Fruit fly (Drosophila melanogaster): ENCODE measurements around the gene CG5854.

Gene CG5854

DNA sequence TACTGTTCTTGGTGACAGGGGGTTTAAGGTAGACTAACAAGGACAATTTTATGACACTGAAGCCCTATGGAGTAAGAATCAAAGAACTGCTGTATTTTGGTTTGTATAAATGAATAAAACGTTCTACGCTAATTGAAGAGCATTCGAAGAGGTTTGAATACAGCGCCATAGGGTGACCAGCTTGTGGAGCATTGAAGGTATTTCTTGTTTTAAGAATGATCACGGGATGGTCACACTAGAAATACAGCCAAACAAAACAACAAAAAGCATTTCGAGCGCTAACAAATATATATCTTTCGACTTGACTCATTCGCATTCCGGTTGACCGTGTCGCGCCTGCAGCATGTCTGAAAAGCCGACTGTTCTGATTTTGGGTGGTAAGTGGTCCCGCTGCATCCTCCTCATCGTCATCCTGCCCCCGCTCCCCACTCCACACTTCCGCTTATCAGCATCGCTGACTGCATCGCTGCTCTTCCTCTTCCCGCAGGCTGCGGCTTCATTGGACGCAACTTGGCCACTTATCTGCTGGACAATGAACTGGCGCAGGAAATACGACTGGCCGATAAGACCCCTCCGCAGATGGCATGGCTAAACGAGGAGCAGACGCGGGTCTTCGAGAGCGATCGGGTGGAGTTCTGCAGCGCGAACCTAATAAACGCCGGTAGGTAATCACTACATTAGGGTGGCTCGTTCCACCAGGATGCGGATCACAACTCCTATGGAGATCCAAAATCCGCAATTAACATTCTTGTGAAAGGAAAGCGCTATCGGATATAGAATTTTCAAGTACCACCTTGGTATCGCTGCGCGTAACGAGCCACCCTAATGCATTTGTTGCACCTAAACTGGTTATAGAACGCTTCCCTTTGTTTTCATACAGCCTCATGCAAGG, at the start of gene CG5854 (continued):
- TF ChIP-seq CG12071 (GFP tag; optimal IDR thresholded peaks at IDR 0.05) (peak; percentile 75), CG9876 (GFP tag; optimal IDR thresholded peaks at IDR 0.05) (peak; percentile 73), Hr78 (GFP tag; optimal IDR thresholded peaks at IDR 0.05) (peak in 1 of 2 experiments; percentile 18), btn (GFP tag; optimal IDR thresholded peaks at IDR 0.05) (peak; percentile 67), lab (GFP tag; optimal IDR thresholded peaks at IDR 0.05) (peak; percentile 89), dmrt99B (tag; optimal IDR thresholded peaks at IDR 0.05) (peak; percentile 73), Atf3 (GFP tag; optimal IDR thresholded peaks at IDR 0.05) (peak; percentile 56), CG32772 (GFP tag; IDR thresholded peaks at IDR 0.05) (peak; percentile 37; the same call in 1 of the 2 replicates), Doc2 (GFP tag; IDR thresholded peaks at IDR 0.05) (no peak), sd (tag; optimal IDR thresholded peaks at IDR 0.05) (peak; percentile 88), CG14667 (GFP tag; IDR thresholded peaks at IDR 0.05) (peak; percentile 64), Dbx (GFP tag; IDR thresholded peaks at IDR 0.05) (peak; percentile 38; the same call in 1 of the 3 replicates), Tbp (GFP tag; optimal IDR thresholded peaks at IDR 0.05) (no peak), CG6813 (GFP tag; optimal IDR thresholded peaks at IDR 0.05) (peak; percentile 75), H2.0 (GFP tag; IDR thresholded peaks at IDR 0.05) (peak; percentile 76), CG9727 (GFP tag; optimal IDR thresholded peaks at IDR 0.05) (peak; percentile 53), CG4820 (GFP tag; optimal IDR thresholded peaks at IDR 0.05) (peak; percentile 68), emc (GFP tag; optimal IDR thresholded peaks at IDR 0.05) (no peak), so (GFP tag; IDR thresholded peaks at IDR 0.05) (peak; percentile 74; the same call in 2 of the 3 replicates), GATAe (GFP tag; conservative IDR thresholded peaks at IDR 0.05) (no peak), Xrp1 (GFP tag; IDR thresholded peaks at IDR 0.05) (peak; percentile 84), CG10147 (GFP tag; optimal IDR thresholded peaks at IDR 0.05) (peak; percentile 62), NC2α (GFP tag; optimal IDR thresholded peaks at IDR 0.05) (peak; percentile 68), CG3726 (GFP tag; IDR thresholded peaks at IDR 0.05) (peak; percentile 70; the same call in 1 of the 3 replicates), CG12942 (GFP tag; optimal IDR thresholded peaks at IDR 0.05) (peak; percentile 50), CG7987 (GFP tag; optimal IDR thresholded peaks at IDR 0.05) (peak; percentile 59), CG1024 (GFP tag; IDR thresholded peaks at IDR 0.05) (peak; percentile 57), Rx (GFP tag; IDR thresholded peaks at IDR 0.05) (peak; percentile 51; the same call in 1 of the 2 replicates), CG15696 (tag; optimal IDR thresholded peaks at IDR 0.05) (peak; percentile 22), bowl (GFP tag; IDR thresholded peaks at IDR 0.05) (peak; percentile 38; the same call in 1 of the 2 replicates), CG3995 (GFP tag; optimal IDR thresholded peaks at IDR 0.05) (peak; percentile 42), HLH54F (GFP tag; optimal IDR thresholded peaks at IDR 0.05) (peak; percentile 38), Mad (GFP tag; optimal IDR thresholded peaks at IDR 0.05) (peak; percentile 68), CG7372 (GFP tag; IDR thresholded peaks at IDR 0.05) (no peak), CG13894 (tag; optimal IDR thresholded peaks at IDR 0.05) (no peak), cas (GFP tag; IDR thresholded peaks at IDR 0.05) (no peak), NFAT (GFP tag; IDR thresholded peaks at IDR 0.05) (no peak), cad (GFP tag; optimal IDR thresholded peaks at IDR 0.05) (no peak), tna (GFP tag; IDR thresholded peaks at IDR 0.05; ENCODE audit: partially characterized antibody) (no peak), sim (GFP tag; IDR thresholded peaks at IDR 0.05) (peak; percentile 55; the same call in 1 of the 2 replicates), Side (GFP tag; optimal IDR thresholded peaks at IDR 0.05) (peak; percentile 73), CG12659 (GFP tag; optimal IDR thresholded peaks at IDR 0.05) (peak; percentile 69), NK7.1 (GFP tag; optimal IDR thresholded peaks at IDR 0.05) (peak; percentile 12), slp2 (GFP tag; optimal IDR thresholded peaks at IDR 0.05) (peak; percentile 32), insv (GFP tag; optimal IDR thresholded peaks at IDR 0.05) (no peak), Jarid2 (GFP tag; optimal IDR thresholded peaks at IDR 0.05) (peak; percentile 21), CG2202 (tag; optimal IDR thresholded peaks at IDR 0.05) (peak; percentile 56), CG8765 (GFP tag; IDR thresholded peaks at IDR 0.05) (no peak), gem (tag; optimal IDR thresholded peaks at IDR 0.05) (peak; percentile 79)
